Fruit fly (Drosophila melanogaster) whole organism, embryonic: ENCODE data around the gene CG3984.

Source experiments
- CG10274 ChIP-seq: fragments of 200-800 bp; sonication (Bioruptor generic); optimal IDR thresholded peaks from 3 replicates; lab custom pipeline; 2017; ENCODE audit warnings: missing biosample characterization, mild to moderate bottlenecking, missing genetic modification characterization
- CG10431 ChIP-seq: fragments of 200-800 bp; sonication (Bioruptor generic); optimal IDR thresholded peaks from 3 replicates; lab custom pipeline; 2018; ENCODE audit warnings: missing biosample characterization, mild to moderate bottlenecking, missing genetic modification characterization
- CG10462 ChIP-seq: fragments of 200-800 bp; sonication (Bioruptor generic); optimal IDR thresholded peaks from 2 replicates; lab custom pipeline; 2016; ENCODE audit warnings: missing biosample characterization, missing genetic modification characterization
- CG10543 ChIP-seq: fragments of 200-800 bp; sonication (Bioruptor generic); optimal IDR thresholded peaks from 3 replicates; lab custom pipeline; 2017; ENCODE audit warnings: missing biosample characterization, mild to moderate bottlenecking, missing genetic modification characterization, moderate library complexity
- CG10565 ChIP-seq: fragments of 200-800 bp; sonication (Bioruptor generic); optimal IDR thresholded peaks from 3 replicates; lab custom pipeline; 2016; ENCODE audit warnings: missing biosample characterization, mild to moderate bottlenecking, missing genetic modification characterization
- CG10654 ChIP-seq: fragments of 200-800 bp; sonication (Bioruptor generic); optimal IDR thresholded peaks from 2 replicates; lab custom pipeline; 2016; ENCODE audit warnings: missing biosample characterization, missing genetic modification characterization
- CG11398 ChIP-seq: fragments of 200-800 bp; sonication (Bioruptor generic); optimal IDR thresholded peaks from 2 replicates; lab custom pipeline; 2016; ENCODE audit warnings: missing biosample characterization, missing genetic modification characterization
- CG12071 ChIP-seq: fragments of 200-800 bp; sonication (Bioruptor generic); optimal IDR thresholded peaks from 3 replicates; lab custom pipeline; 2018; ENCODE audit warnings: missing biosample characterization, mild to moderate bottlenecking, missing genetic modification characterization
- CG12104 ChIP-seq: fragments of 200-800 bp; sonication (Bioruptor generic); optimal IDR thresholded peaks from 3 replicates; lab custom pipeline; 2016; ENCODE audit warnings: missing biosample characterization, missing genetic modification characterization
- CG12769 ChIP-seq: fragments of 200-800 bp; sonication (Bioruptor generic); optimal IDR thresholded peaks from 2 replicates; lab custom pipeline; 2019; ENCODE audit warnings: missing biosample characterization, mild to moderate bottlenecking, missing genetic modification characterization, moderate library complexity
- CG14441 ChIP-seq: fragments of 200-800 bp; sonication (Bioruptor generic); IDR thresholded peaks from 2 replicates; pipeline ENCODE4 v1.3.6; 2022; ENCODE audit warnings: missing biosample characterization, missing genetic modification characterization
- CG15011 ChIP-seq: fragments of 200-800 bp; sonication (Bioruptor generic); optimal IDR thresholded peaks from 3 replicates; lab custom pipeline; 2018; ENCODE audit warnings: missing biosample characterization, mild to moderate bottlenecking, missing genetic modification characterization
- CG16863 ChIP-seq: fragments of 200-800 bp; sonication (Bioruptor generic); optimal IDR thresholded peaks from 3 replicates; lab custom pipeline; 2016; ENCODE audit warnings: missing biosample characterization, missing genetic modification characterization
- CG18476 ChIP-seq: fragments of 200-800 bp; sonication (Bioruptor generic); optimal IDR thresholded peaks from 2 replicates; lab custom pipeline; 2016; ENCODE audit warnings: missing biosample characterization, mild to moderate bottlenecking, missing genetic modification characterization
- CG18599 ChIP-seq: fragments of 200-800 bp; sonication (Bioruptor generic); optimal IDR thresholded peaks from 3 replicates; lab custom pipeline; 2017; ENCODE audit warnings: missing biosample characterization, missing genetic modification characterization, mild to moderate bottlenecking, moderate library complexity, missing genetic modification reagents
- CG30403 ChIP-seq: fragments of 200-800 bp; sonication (Bioruptor generic); optimal IDR thresholded peaks from 3 replicates; lab custom pipeline; 2016; ENCODE audit warnings: missing biosample characterization, missing genetic modification characterization
- CG3281 ChIP-seq: fragments of 200-800 bp; sonication (Bioruptor generic); optimal IDR thresholded peaks from 3 replicates; lab custom pipeline; 2017; ENCODE audit warnings: missing biosample characterization, mild to moderate bottlenecking, missing genetic modification characterization
- CG3407 ChIP-seq: fragments of 200-800 bp; sonication (Bioruptor generic); optimal IDR thresholded peaks from 2 replicates; lab custom pipeline; 2018; ENCODE audit warnings: missing biosample characterization, mild to moderate bottlenecking, missing genetic modification characterization
- CG4424 ChIP-seq: fragments of 200-800 bp; sonication (Bioruptor generic); optimal IDR thresholded peaks from 3 replicates; lab custom pipeline; 2016; ENCODE audit warnings: missing biosample characterization, missing genetic modification characterization
- CG4707 ChIP-seq: fragments of 200-800 bp; sonication (Bioruptor generic); optimal IDR thresholded peaks from 2 replicates; lab custom pipeline; 2018; ENCODE audit warnings: missing biosample characterization, mild to moderate bottlenecking, missing genetic modification characterization, moderate library complexity
- CG4820 ChIP-seq: fragments of 200-800 bp; sonication (Bioruptor generic); optimal IDR thresholded peaks from 3 replicates; lab custom pipeline; 2016; ENCODE audit warnings: missing biosample characterization, missing genetic modification characterization
- CG6791 ChIP-seq: fragments of 200-800 bp; sonication (Bioruptor generic); IDR thresholded peaks from 3 replicates; pipeline ENCODE4 v1.3.6; 2022; ENCODE audit warnings: missing biosample characterization, missing genetic modification characterization; ENCODE audit not compliant: partially characterized antibody
- CG7556 ChIP-seq: fragments of 200-800 bp; sonication (Bioruptor generic); optimal IDR thresholded peaks from 2 replicates; lab custom pipeline; 2017; ENCODE audit warnings: missing biosample characterization, mild to moderate bottlenecking, missing genetic modification characterization
- CG7786 ChIP-seq: fragments of 200-800 bp; sonication (Bioruptor generic); optimal IDR thresholded peaks from 2 replicates; lab custom pipeline; 2016; ENCODE audit warnings: missing biosample characterization, missing genetic modification characterization
- CG8290 ChIP-seq, 3 experiments: fragments of 200-800 bp; sonication (Bioruptor generic); optimal IDR thresholded peaks; 2 replicates each; lab custom pipeline; 2016 to 2019; ENCODE audit warnings: missing biosample characterization in 3 of 3, missing genetic modification characterization in 3 of 3, mild to moderate bottlenecking in 2 of 3, moderate library complexity in 1 of 3
- CG8388 ChIP-seq: fragments of 200-800 bp; sonication (Bioruptor generic); optimal IDR thresholded peaks from 2 replicates; lab custom pipeline; 2019; ENCODE audit warnings: missing biosample characterization, mild to moderate bottlenecking, missing genetic modification characterization, moderate library complexity
- CG8944 ChIP-seq: fragments of 200-800 bp; sonication (Bioruptor generic); optimal IDR thresholded peaks from 3 replicates; lab custom pipeline; 2016; ENCODE audit warnings: missing biosample characterization, missing genetic modification characterization
- CG9437 ChIP-seq: fragments of 200-800 bp; sonication (Bioruptor generic); optimal IDR thresholded peaks from 2 replicates; lab custom pipeline; 2018; ENCODE audit warnings: missing biosample characterization, mild to moderate bottlenecking, missing genetic modification characterization
- Camta ChIP-seq: fragments of 200-800 bp; sonication (Bioruptor generic); optimal IDR thresholded peaks from 2 replicates; lab custom pipeline; 2016; ENCODE audit warnings: missing biosample characterization, missing genetic modification characterization
- Dek ChIP-seq: fragments of 200-800 bp; sonication (Bioruptor generic); optimal IDR thresholded peaks from 3 replicates; lab custom pipeline; 2019; ENCODE audit warnings: missing biosample characterization, mild to moderate bottlenecking, missing genetic modification characterization, moderate library complexity
- ERR ChIP-seq: fragments of 200-800 bp; sonication (Bioruptor generic); optimal IDR thresholded peaks from 2 replicates; lab custom pipeline; 2016; ENCODE audit warnings: missing biosample characterization, missing genetic modification characterization
- HLH54F ChIP-seq: fragments of 200-800 bp; sonication (Bioruptor generic); optimal IDR thresholded peaks from 3 replicates; lab custom pipeline; 2016; ENCODE audit warnings: missing biosample characterization, missing genetic modification characterization
- Hmr ChIP-seq: fragments of 200-800 bp; sonication (Bioruptor generic); optimal IDR thresholded peaks from 3 replicates; lab custom pipeline; 2017; ENCODE audit warnings: mild to moderate bottlenecking, missing biosample characterization, missing genetic modification reagents, missing genetic modification characterization
- Hr51 ChIP-seq, 2 experiments: fragments of 200-800 bp; sonication (Bioruptor generic); optimal IDR thresholded peaks; 2 replicates in 1 of 2; 3 replicates in 1 of 2; lab custom pipeline; 2016 to 2018; ENCODE audit warnings: missing biosample characterization in 2 of 2, missing genetic modification characterization in 2 of 2, mild to moderate bottlenecking in 1 of 2, moderate library complexity in 1 of 2
- MTF-1 ChIP-seq: fragments of 200-800 bp; sonication (Bioruptor generic); optimal IDR thresholded peaks from 2 replicates; lab custom pipeline; 2018; ENCODE audit warnings: missing biosample characterization, mild to moderate bottlenecking, missing genetic modification characterization, borderline replicate concordance
- Sry-β ChIP-seq: fragments of 200-800 bp; sonication (Bioruptor generic); optimal IDR thresholded peaks from 2 replicates; lab custom pipeline; 2018; ENCODE audit warnings: missing biosample characterization, mild to moderate bottlenecking, missing genetic modification characterization, moderate library complexity
- YL-1 ChIP-seq: fragments of 200-800 bp; sonication (Bioruptor generic); optimal IDR thresholded peaks from 3 replicates; lab custom pipeline; 2017; ENCODE audit warnings: missing biosample characterization, mild to moderate bottlenecking, missing genetic modification characterization
- bsh ChIP-seq, 2 experiments: fragments of 200-800 bp; sonication (Bioruptor generic); optimal IDR thresholded peaks; 2 replicates each; lab custom pipeline; 2017 to 2018; ENCODE audit warnings: mild to moderate bottlenecking in 2 of 2, missing biosample characterization in 2 of 2, missing genetic modification characterization in 2 of 2, moderate library complexity in 1 of 2
- caup ChIP-seq: fragments of 200-800 bp; sonication (Bioruptor generic); optimal IDR thresholded peaks from 3 replicates; lab custom pipeline; 2017; ENCODE audit warnings: missing biosample characterization, mild to moderate bottlenecking, missing genetic modification characterization, moderate library complexity; ENCODE audit not compliant: severe bottlenecking
- dati ChIP-seq: fragments of 200-800 bp; sonication (Bioruptor generic); IDR thresholded peaks from 2 replicates; pipeline ENCODE4 v1.3.6; 2022; ENCODE audit warnings: missing biosample characterization, missing genetic modification characterization
- fd96Cb ChIP-seq: fragments of 200-800 bp; sonication (Bioruptor generic); optimal IDR thresholded peaks from 2 replicates; lab custom pipeline; 2018; ENCODE audit warnings: missing biosample characterization, mild to moderate bottlenecking, missing genetic modification characterization, moderate library complexity
- gsb ChIP-seq: fragments of 200-800 bp; sonication (Bioruptor generic); IDR thresholded peaks from 2 replicates; pipeline ENCODE4 v1.3.6; 2022; ENCODE audit warnings: missing biosample characterization, missing genetic modification characterization
- p53 ChIP-seq: fragments of 200-800 bp; sonication (Bioruptor generic); optimal IDR thresholded peaks from 2 replicates; lab custom pipeline; 2016; ENCODE audit warnings: missing biosample characterization, missing genetic modification characterization
- repo ChIP-seq: fragments of 200-800 bp; sonication (Bioruptor generic); optimal IDR thresholded peaks from 2 replicates; lab custom pipeline; 2016; ENCODE audit warnings: missing biosample characterization, missing genetic modification characterization
- ro ChIP-seq: fragments of 200-800 bp; sonication (Bioruptor generic); IDR thresholded peaks from 2 replicates; pipeline ENCODE4 v1.3.6; 2022; ENCODE audit warnings: missing biosample characterization, missing genetic modification characterization
- run ChIP-seq: fragments of 200-800 bp; sonication (Bioruptor generic); optimal IDR thresholded peaks from 3 replicates; lab custom pipeline; 2018; ENCODE audit warnings: missing biosample characterization, mild to moderate bottlenecking, missing genetic modification characterization
- tx ChIP-seq: fragments of 200-800 bp; sonication (Bioruptor generic); optimal IDR thresholded peaks from 2 replicates; lab custom pipeline; 2016; ENCODE audit warnings: missing biosample characterization, missing genetic modification characterization
- unpg ChIP-seq: fragments of 200-800 bp; sonication (Bioruptor generic); optimal IDR thresholded peaks from 3 replicates; lab custom pipeline; 2018; ENCODE audit warnings: missing biosample characterization, mild to moderate bottlenecking, missing genetic modification characterization, moderate library complexity
- zfh1 ChIP-seq: fragments of 200-800 bp; sonication (Bioruptor generic); IDR thresholded peaks from 3 replicates; pipeline ENCODE4 v1.3.6; 2022; ENCODE audit warnings: missing biosample characterization, missing genetic modification characterization

CG3984 gene

DNA sequence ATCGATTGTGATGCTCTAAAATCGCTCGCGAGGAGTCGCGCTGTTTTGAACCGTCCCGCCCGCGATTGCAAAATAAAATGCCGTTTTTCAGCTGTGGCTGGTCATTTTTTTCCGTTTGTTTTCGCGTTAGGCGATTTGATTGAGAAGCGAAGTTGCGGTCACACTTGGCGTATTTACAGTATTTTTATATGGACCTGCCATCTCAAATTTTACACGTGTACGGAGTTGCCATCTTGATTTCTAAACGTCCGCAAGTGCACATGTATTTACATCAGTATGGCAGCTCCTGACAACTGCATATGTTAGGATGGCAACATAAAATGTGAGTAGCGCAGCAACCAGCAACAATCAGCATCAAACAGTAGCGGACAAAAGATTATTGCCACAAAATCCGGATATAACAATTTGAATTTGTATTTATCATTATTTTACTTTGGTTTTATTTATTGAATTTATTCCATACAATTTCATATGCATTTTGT, 41.4 kb upstream of the CG3984 start, which contains the start of gene CG6966 (continued):
- TF ChIP-seq zfh1 (no peak), fd96Cb (tag; lab: Kevin White, UChicago) (peak; percentile 82), caup (GFP tag; lab: Kevin White, UChicago) (peak; percentile 98), CG10431 (GFP tag; lab: Kevin White, UChicago) (peak; percentile 80), CG8944 (GFP tag; lab: Kevin White, UChicago) (peak; percentile 94), YL-1 (GFP tag; lab: Kevin White, UChicago) (peak; percentile 92), MTF-1 (GFP tag; lab: Kevin White, UChicago) (peak; percentile 96), CG30403 (GFP tag; lab: Kevin White, UChicago) (peak; percentile 93), Sry-β (peak; percentile 55), CG7786 (GFP tag; lab: Kevin White, UChicago) (peak; percentile 95), CG12104 (GFP tag; lab: Kevin White, UChicago) (peak; percentile 86), ro (GFP tag; lab: Robert Waterston, UW) (no peak), CG12769 (tag; lab: Kevin White, UChicago) (peak; percentile 96), CG14441 (GFP tag; lab: Robert Waterston, UW) (no peak), CG10543 (GFP tag; lab: Kevin White, UChicago) (peak; percentile 96), HLH54F (GFP tag; lab: Kevin White, UChicago) (peak; percentile 97), CG18476 (GFP tag; lab: Kevin White, UChicago) (peak; percentile 77), CG18599 (GFP tag; lab: Kevin White, UChicago) (peak; percentile 95), gsb (GFP tag; lab: Robert Waterston, UW) (no peak), ERR (GFP tag; lab: Kevin White, UChicago) (peak; percentile 85), CG10274 (peak; percentile 71), CG3281 (GFP tag; lab: Kevin White, UChicago) (peak; percentile 91), CG4424 (GFP tag; lab: Kevin White, UChicago) (peak; percentile 93), Dek (peak; percentile 93), CG8290 (GFP tag; optimal IDR thresholded peaks at IDR 0.05; lab: Kevin White, UChicago) (peak; percentile 93), CG8290 (tag; optimal IDR thresholded peaks at IDR 0.05; lab: Kevin White, UChicago) (peak; percentile 80 to 99), CG12071 (peak; percentile 90), dati (GFP tag; lab: Robert Waterston, UW) (no peak), Camta (GFP tag; lab: Kevin White, UChicago) (peak; percentile 93), bsh (GFP tag; optimal IDR thresholded peaks at IDR 0.05; lab: Kevin White, UChicago) (peak in 1 of 2 experiments; percentile 93), Hr51 (GFP tag; optimal IDR thresholded peaks at IDR 0.05; lab: Kevin White, UChicago) (peak; percentile 88 to 97), CG4707 (GFP tag; lab: Kevin White, UChicago) (peak; percentile 90), tx (peak; percentile 92), CG11398 (peak; percentile 95), CG10565 (GFP tag; lab: Kevin White, UChicago) (peak; percentile 86), CG10654 (peak; percentile 96), Hmr (GFP tag; lab: Kevin White, UChicago) (peak; percentile 99), repo (GFP tag; lab: Kevin White, UChicago) (peak; percentile 89), CG9437 (GFP tag; lab: Kevin White, UChicago) (peak; percentile 79), run (tag; lab: Kevin White, UChicago) (peak; percentile 80), CG15011 (GFP tag; lab: Kevin White, UChicago) (peak; percentile 92), CG16863 (GFP tag; lab: Kevin White, UChicago) (peak; percentile 90), CG3407 (GFP tag; lab: Kevin White, UChicago) (peak; percentile 94), CG7556 (GFP tag; lab: Kevin White, UChicago) (peak; percentile 87), CG10462 (GFP tag; lab: Kevin White, UChicago) (peak; percentile 82), unpg (GFP tag; lab: Kevin White, UChicago) (peak; percentile 91), p53 (GFP tag; lab: Kevin White, UChicago) (peak; percentile 95), CG4820 (GFP tag; lab: Kevin White, UChicago) (peak; percentile 91), CG8388 (GFP tag; lab: Kevin White, UChicago) (peak; percentile 88), CG6791 (GFP tag; lab: Robert Waterston, UW) (no peak)
